Worm (Caenorhabditis elegans) whole organism, L4 larva: ENCODE measurements around the gene K06H7.8.

Source experiments
- D1046.2 ChIP-seq: fragments of 200-800 bp; sonication (Bioruptor generic); IDR thresholded peaks from 2 replicates; pipeline ENCODE4 v1.3.6; 2022; ENCODE audit warnings: missing genetic modification characterization, missing compliant biosample characterization
- F37D6.2 ChIP-seq: sonication (generic microtip); optimal IDR thresholded peaks from 2 replicates; lab custom pipeline; 2016; ENCODE audit warnings: mild to moderate bottlenecking, missing genetic modification characterization, missing compliant biosample characterization
- T20F7.1 ChIP-seq: fragments of 200-800 bp; sonication (Bioruptor generic); optimal IDR thresholded peaks from 2 replicates; lab custom pipeline; 2018; ENCODE audit warnings: mild to moderate bottlenecking, missing genetic modification characterization, missing compliant biosample characterization
- aly-2 ChIP-seq: sonication (generic microtip); optimal IDR thresholded peaks from 2 replicates; lab custom pipeline; 2018; ENCODE audit warnings: missing biosample characterization, missing genetic modification characterization
- ama-1 ChIP-seq: fragments of 150-350 bp; optimal IDR thresholded peaks from 2 replicates; lab custom pipeline; 2014; ENCODE audit warnings: inconsistent platforms, mixed read lengths
- arid-1 ChIP-seq: fragments of 200-800 bp; sonication (Bioruptor generic); conservative IDR thresholded peaks from 2 replicates; pipeline ENCODE4 v1.3.6; 2022; ENCODE audit warnings: missing genetic modification reagents, missing genetic modification characterization, missing compliant biosample characterization
- ces-1 ChIP-seq: fragments of 150-350 bp; sonication (generic microtip); optimal IDR thresholded peaks from 4 replicates; lab custom pipeline; 2014; ENCODE audit warnings: missing biosample characterization, missing genetic modification reagents, missing genetic modification characterization
- ctbp-1 ChIP-seq: fragments of 200-800 bp; sonication (Bioruptor generic); IDR thresholded peaks from 2 replicates; pipeline ENCODE4 v1.3.6; 2022; ENCODE audit warnings: missing genetic modification reagents, missing genetic modification characterization, missing compliant biosample characterization
- daf-16 ChIP-seq, 3 experiments: sonication (generic microtip); optimal IDR thresholded peaks; 2 replicates each; lab custom pipeline; 2016 to 2017; ENCODE audit warnings: missing genetic modification characterization in 3 of 3, missing genetic modification reagents in 3 of 3, mild to moderate bottlenecking in 2 of 3, missing compliant biosample characterization in 2 of 3, missing biosample characterization in 1 of 3, moderate library complexity in 1 of 3
- daf-19 ChIP-seq: fragments of 200-800 bp; sonication (Bioruptor generic); conservative IDR thresholded peaks from 2 replicates; pipeline ENCODE4 v1.3.6; 2022; ENCODE audit warnings: missing genetic modification characterization, missing compliant biosample characterization
- dmd-6 ChIP-seq: fragments of 200-800 bp; sonication (Bioruptor generic); IDR thresholded peaks from 2 replicates; pipeline ENCODE4 v1.3.6; 2022; ENCODE audit warnings: missing genetic modification reagents, missing genetic modification characterization, missing compliant biosample characterization
- dpl-1 ChIP-seq: fragments of 150-350 bp; optimal IDR thresholded peaks from 2 replicates; lab custom pipeline; 2014; ENCODE audit warnings: missing biosample characterization, missing genetic modification reagents, missing genetic modification characterization
- egl-27 ChIP-seq: sonication (generic microtip); optimal IDR thresholded peaks from 3 replicates; lab custom pipeline; 2017; ENCODE audit warnings: missing biosample characterization, missing genetic modification reagents, missing genetic modification characterization
- fkh-10 ChIP-seq: fragments of 150-350 bp; optimal IDR thresholded peaks from 2 replicates; lab custom pipeline; 2014; ENCODE audit warnings: missing biosample characterization, missing genetic modification reagents, missing genetic modification characterization
- hlh-11 ChIP-seq: fragments of 200-800 bp; sonication (Bioruptor generic); optimal IDR thresholded peaks from 2 replicates; lab custom pipeline; 2018; ENCODE audit warnings: mild to moderate bottlenecking, missing genetic modification characterization, missing compliant biosample characterization
- hlh-30 ChIP-seq: sonication (generic microtip); optimal IDR thresholded peaks from 2 replicates; lab custom pipeline; 2017; ENCODE audit warnings: antibody characterized with exemption, mild to moderate bottlenecking, missing genetic modification characterization, missing compliant biosample characterization; ENCODE audit not compliant: insufficient read depth
- lin-1 ChIP-seq: fragments of 200-800 bp; sonication (Bioruptor generic); IDR thresholded peaks from 2 replicates; pipeline ENCODE4 v1.3.6; 2022; ENCODE audit warnings: missing genetic modification reagents, missing genetic modification characterization, missing compliant biosample characterization
- lin-13 ChIP-seq: fragments of 150-350 bp; optimal IDR thresholded peaks from 2 replicates; lab custom pipeline; 2014; ENCODE audit warnings: missing biosample characterization, missing genetic modification reagents, missing genetic modification characterization
- lin-29 ChIP-seq: fragments of 200-800 bp; sonication (Bioruptor generic); IDR thresholded peaks from 2 replicates; pipeline ENCODE4 v1.3.6; 2022; ENCODE audit warnings: missing genetic modification reagents, missing genetic modification characterization, missing compliant biosample characterization
- lin-38 ChIP-seq: fragments of 200-800 bp; sonication (Bioruptor generic); IDR thresholded peaks from 2 replicates; pipeline ENCODE4 v1.3.6; 2022; ENCODE audit warnings: missing genetic modification reagents, missing genetic modification characterization, missing compliant biosample characterization
- lsy-2 ChIP-seq, 2 experiments: fragments of 150-350 bp in 1 of 2; sonication (generic microtip) in 1 of 2; optimal IDR thresholded peaks; 2 replicates each; lab custom pipeline; 2014 to 2017; ENCODE audit warnings: missing biosample characterization in 2 of 2, missing genetic modification characterization in 2 of 2
- madf-5 ChIP-seq, 2 experiments: fragments of 200-800 bp; sonication (Bioruptor generic); IDR thresholded peaks; 2 replicates each; pipeline ENCODE4 v1.3.6; 2022; ENCODE audit warnings: missing compliant biosample characterization in 2 of 2, missing genetic modification characterization in 2 of 2
- mes-2 ChIP-seq: sonication (generic microtip); optimal IDR thresholded peaks from 2 replicates; lab custom pipeline; 2016; ENCODE audit warnings: missing genotype, mild to moderate bottlenecking, missing genetic modification characterization, missing compliant biosample characterization; ENCODE audit not compliant: poor library complexity, severe bottlenecking
- mxl-2 ChIP-seq: fragments of 200-800 bp; sonication (Bioruptor generic); conservative IDR thresholded peaks from 2 replicates; pipeline ENCODE4 v1.3.6; 2022; ENCODE audit warnings: missing genetic modification reagents, missing genetic modification characterization, missing compliant biosample characterization
- nhr-102 ChIP-seq: sonication (generic microtip); optimal IDR thresholded peaks from 2 replicates; lab custom pipeline; 2016; ENCODE audit warnings: mild to moderate bottlenecking, missing genetic modification characterization, moderate library complexity, missing compliant biosample characterization
- nhr-25 ChIP-seq: sonication (generic microtip); optimal IDR thresholded peaks from 2 replicates; lab custom pipeline; 2017; ENCODE audit warnings: missing genetic modification characterization, mild to moderate bottlenecking, missing compliant biosample characterization, antibody characterized with exemption, moderate library complexity, borderline replicate concordance; ENCODE audit not compliant: insufficient read depth
- nhr-28 ChIP-seq: fragments of 150-350 bp; optimal IDR thresholded peaks from 2 replicates; lab custom pipeline; 2014; ENCODE audit warnings: missing biosample characterization, missing genetic modification characterization
- nhr-41 ChIP-seq: fragments of 200-800 bp; sonication (Bioruptor generic); IDR thresholded peaks from 2 replicates; pipeline ENCODE4 v1.3.6; 2022; ENCODE audit warnings: missing genetic modification reagents, missing genetic modification characterization, missing compliant biosample characterization
- nhr-42 ChIP-seq: fragments of 200-800 bp; sonication (Bioruptor generic); IDR thresholded peaks from 2 replicates; pipeline ENCODE4 v1.3.6; 2022; ENCODE audit warnings: missing genetic modification characterization, missing compliant biosample characterization
- nhr-6 ChIP-seq: fragments of 150-350 bp; optimal IDR thresholded peaks from 2 replicates; lab custom pipeline; 2014; ENCODE audit warnings: missing biosample characterization, missing genetic modification characterization
- nhr-77 ChIP-seq: fragments of 150-350 bp; optimal IDR thresholded peaks from 2 replicates; lab custom pipeline; 2014; ENCODE audit warnings: missing biosample characterization, missing genetic modification characterization
- pha-4 ChIP-seq, 2 experiments: fragments of 150-350 bp in 1 of 2; fragments of 200-800 bp in 1 of 2; sonication (Bioruptor generic) in 1 of 2; IDR thresholded peaks in 1 of 2; optimal IDR thresholded peaks in 1 of 2; 2 replicates each; pipeline versions ENCODE4 v1.3.6 to Lab custom; 2014 to 2022; ENCODE audit warnings: missing genetic modification characterization in 2 of 2, missing genetic modification reagents in 2 of 2, missing biosample characterization in 1 of 2, missing compliant biosample characterization in 1 of 2
- php-3 ChIP-seq: fragments of 200-800 bp; sonication (Bioruptor generic); IDR thresholded peaks from 2 replicates; pipeline ENCODE4 v1.3.6; 2022; ENCODE audit warnings: missing genetic modification reagents, missing genetic modification characterization, missing compliant biosample characterization
- rbr-2 ChIP-seq: sonication (generic microtip); optimal IDR thresholded peaks from 2 replicates; lab custom pipeline; 2016; ENCODE audit warnings: missing genotype, missing genetic modification characterization, missing compliant biosample characterization
- skn-1 ChIP-seq: fragments of 150-350 bp; optimal IDR thresholded peaks from 2 replicates; lab custom pipeline; 2014; ENCODE audit warnings: missing biosample characterization, missing genetic modification characterization
- spr-1 ChIP-seq: sonication (generic microtip); optimal IDR thresholded peaks from 2 replicates; lab custom pipeline; 2016; ENCODE audit warnings: mild to moderate bottlenecking, missing genetic modification characterization, missing compliant biosample characterization
- tra-1 ChIP-seq: fragments of 200-800 bp; sonication (Bioruptor generic); IDR thresholded peaks from 2 replicates; pipeline ENCODE4 v1.3.6; 2022; ENCODE audit warnings: missing genetic modification reagents, missing genetic modification characterization, missing compliant biosample characterization
- zfp-2 ChIP-seq: sonication (generic microtip); optimal IDR thresholded peaks from 2 replicates; lab custom pipeline; 2016; ENCODE audit warnings: mild to moderate bottlenecking, missing genetic modification characterization, missing compliant biosample characterization
- zip-2 ChIP-seq: fragments of 150-350 bp; optimal IDR thresholded peaks from 2 replicates; lab custom pipeline; 2014; ENCODE audit warnings: missing biosample characterization, missing genetic modification characterization
- ztf-7 ChIP-seq: fragments of 150-350 bp; optimal IDR thresholded peaks from 2 replicates; lab custom pipeline; 2014; ENCODE audit warnings: missing biosample characterization, missing genetic modification characterization

The K06H7.8 gene

DNA sequence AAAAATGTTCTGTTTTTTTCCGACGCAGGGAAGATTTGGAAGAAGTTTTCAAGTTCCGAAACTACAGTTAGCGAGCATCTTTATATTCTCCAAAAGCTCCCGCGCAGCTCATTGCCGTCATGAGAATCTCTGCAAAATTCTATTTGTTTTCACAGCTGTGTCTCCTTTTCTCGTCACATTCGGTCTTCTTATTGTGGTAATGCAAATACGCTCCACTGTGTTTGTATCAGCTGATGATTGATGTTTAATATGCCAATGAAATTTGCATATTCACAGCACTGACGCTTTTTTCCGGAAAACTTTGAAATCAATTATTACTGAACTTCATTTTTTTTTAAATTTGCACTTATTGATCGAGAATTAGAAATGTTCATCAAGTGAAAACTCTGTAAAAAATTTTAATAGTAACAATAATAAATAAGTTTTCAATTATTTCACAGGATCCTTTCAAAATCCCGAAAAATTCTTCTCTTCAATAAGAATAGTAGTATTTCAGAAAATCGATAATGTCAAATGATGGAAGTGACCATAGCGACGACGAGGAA lies 4.9 kb downstream of the K06H7.8 start, which contains the start of gene K06H7.2 (continued):
- TF ChIP-seq nhr-102 (tag; lab: Kevin White, UChicago), result no peak
- no peak for TF ChIP-seq lin-1 (GFP tag; lab: Robert Waterston, UW)
- TF ChIP-seq daf-19, result no peak
- TF ChIP-seq ama-1, result no peak
- peak; percentile 39 for TF ChIP-seq T20F7.1 (GFP tag; lab: Kevin White, UChicago)
- TF ChIP-seq nhr-6, result peak; percentile 50
- TF ChIP-seq ztf-7 (tag; lab: Kevin White, UChicago), result no peak
- no peak for TF ChIP-seq nhr-42 (GFP tag; lab: Robert Waterston, UW)
- 0 out of 2 replicates have a peak, but pooled peaks have one; percentile 16 for TF ChIP-seq dmd-6 (GFP tag; lab: Robert Waterston, UW)
- TF ChIP-seq lin-29 (GFP tag; lab: Robert Waterston, UW), result no peak
- TF ChIP-seq nhr-28 (tag; lab: Kevin White, UChicago), result peak; percentile 43
- TF ChIP-seq tra-1 (GFP tag; lab: Robert Waterston, UW), result no peak
- TF ChIP-seq egl-27 (tag; lab: Kevin White, UChicago), result no peak
- TF ChIP-seq dpl-1 (GFP tag; lab: Kevin White, UChicago), result peak; percentile 58
- peak; percentile 18 to 90 for TF ChIP-seq lsy-2 (tag; optimal IDR thresholded peaks at IDR 0.05; lab: Kevin White, UChicago)
- TF ChIP-seq fkh-10 (GFP tag; lab: Kevin White, UChicago), result peak; percentile 32
- no peak for TF ChIP-seq daf-16 (GFP tag; optimal IDR thresholded peaks at IDR 0.05; lab: Kevin White, UChicago)
- peak; percentile 9 for TF ChIP-seq daf-16 (tag; optimal IDR thresholded peaks at IDR 0.05; lab: Kevin White, UChicago)
- peak; percentile 94 for TF ChIP-seq hlh-30 (tag; lab: Kevin White, UChicago)
- TF ChIP-seq nhr-77, result peak; percentile 70
- TF ChIP-seq mes-2 (tag; lab: Kevin White, UChicago), result peak; percentile 72
- peak; percentile 35 for TF ChIP-seq rbr-2
- no peak for TF ChIP-seq spr-1 (tag; lab: Kevin White, UChicago)
- TF ChIP-seq lin-13, result no peak

- TF ChIP-seq rbr-2 (no peak), arid-1 (no peak), nhr-41 (GFP tag; lab: Robert Waterston, UW) (no peak), zfp-2 (no peak), daf-19 (no peak)
These were observed 6.6 kb downstream of the K06H7.8 start, which contains the start of gene idi-1 for ce11 chrIII:8091408-8091807. TSS of gene idi-1 (plus strand) at chrIII:8091708.

DNA sequence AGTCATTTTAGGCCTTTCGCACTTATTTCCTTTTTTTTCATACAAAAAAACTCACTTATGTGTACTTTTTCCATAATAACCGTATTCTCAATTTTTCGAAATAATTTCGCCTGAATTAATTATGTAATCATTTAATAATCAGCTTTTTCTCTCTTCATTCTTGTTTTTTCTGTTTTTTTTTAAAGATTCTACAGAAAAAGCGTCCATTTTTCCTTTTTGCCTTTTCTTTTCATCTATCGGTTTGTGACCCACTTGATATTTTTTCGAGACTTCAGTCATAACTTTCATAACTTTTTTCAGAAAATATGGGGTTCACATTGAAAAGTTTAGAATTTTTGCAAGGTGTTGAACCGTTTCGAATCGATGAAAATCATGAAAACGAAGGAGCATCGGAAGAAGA lies 9.8 kb downstream of the K06H7.8 start, which contains the start of gene vms-1:
TSS of gene vms-1 (plus strand) at position 301 of the 400 bp plus-strand sequence.
- TF ChIP-seq madf-5 (GFP tag; IDR thresholded peaks at IDR 0.05; lab: Robert Waterston, UW) (no peak), php-3 (no peak), aly-2 (tag; lab: Kevin White, UChicago) (no peak)

ce11 chrIII:8085355-8085754 lies 12.7 kb downstream of the K06H7.8 start, which contains the start of the genes K06H7.7 and grp-1:
TSS of gene K06H7.7 (minus strand) at chrIII:8085475.
TSS of gene grp-1 (plus strand) at chrIII:8085705.
- TF ChIP-seq dpl-1 (GFP tag; lab: Kevin White, UChicago), result peak; percentile 66
- TF ChIP-seq lin-29 (GFP tag; lab: Robert Waterston, UW), result no peak
- TF ChIP-seq lsy-2 (tag; optimal IDR thresholded peaks at IDR 0.05; lab: Kevin White, UChicago), result peak; percentile 92 to 99
- no peak for TF ChIP-seq ctbp-1 (GFP tag; lab: Robert Waterston, UW)
- no peak for TF ChIP-seq nhr-25 (tag; lab: Kevin White, UChicago)
- TF ChIP-seq F37D6.2 (tag; lab: Kevin White, UChicago), result no peak
- TF ChIP-seq arid-1, result peak; percentile 42; the same call in 1 of the 2 replicates
- no peak for TF ChIP-seq skn-1 (tag; lab: Kevin White, UChicago)
- TF ChIP-seq pha-4 (GFP tag; IDR thresholded peaks at IDR 0.05; lab: Robert Waterston, UW), result no peak
- peak; percentile 0 for TF ChIP-seq pha-4 (tag; optimal IDR thresholded peaks at IDR 0.05; lab: Kevin White, UChicago)
- peak; percentile 49 for TF ChIP-seq T20F7.1 (GFP tag; lab: Kevin White, UChicago)
- TF ChIP-seq aly-2 (tag; lab: Kevin White, UChicago), result no peak
- TF ChIP-seq D1046.2 (GFP tag; lab: Robert Waterston, UW), result no peak
- no peak for TF ChIP-seq ces-1 (GFP tag; lab: Kevin White, UChicago)
- TF ChIP-seq hlh-11 (tag; lab: Kevin White, UChicago), result no peak
- no peak for TF ChIP-seq mxl-2 (GFP tag; lab: Robert Waterston, UW)
- TF ChIP-seq mes-2 (tag; lab: Kevin White, UChicago), result peak; percentile 59
- no peak for TF ChIP-seq zip-2 (tag; lab: Kevin White, UChicago)
- peak; percentile 64 for TF ChIP-seq lin-38 (GFP tag; lab: Robert Waterston, UW)
- peak; percentile 37 for TF ChIP-seq nhr-6
- peak; percentile 34 for TF ChIP-seq hlh-30 (tag; lab: Kevin White, UChicago)
